Fruit fly (Drosophila melanogaster): ENCODE measurements around the gene CG7668.

Gene CG7668

DNA sequence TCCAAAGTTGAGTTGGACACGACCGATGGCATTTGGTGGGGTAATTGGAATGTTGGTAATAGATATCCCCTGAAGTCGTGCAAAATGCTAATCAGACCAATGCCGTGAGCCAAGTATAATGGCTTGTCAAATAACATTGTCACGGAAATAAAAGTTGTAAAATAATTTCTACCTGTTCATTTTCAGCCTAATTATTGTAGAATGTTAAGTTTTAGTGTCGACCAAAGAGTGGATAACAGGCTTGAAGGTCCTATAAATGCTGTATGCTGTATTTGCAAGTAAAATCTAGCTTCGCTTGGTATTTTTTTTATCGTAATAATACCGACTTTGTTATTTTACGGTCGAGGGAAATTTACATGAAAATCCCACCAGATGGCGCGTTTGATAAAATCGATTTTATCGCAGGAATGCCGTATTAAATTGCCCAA lies 1.9 kb downstream of the CG7668 start (continued):
- TF ChIP-seq CG15011 (GFP tag; optimal IDR thresholded peaks at IDR 0.05) (no peak), ind (GFP tag; optimal IDR thresholded peaks at IDR 0.05) (no peak), Rfx (GFP tag; IDR thresholded peaks at IDR 0.05) (no peak), tx (GFP tag; optimal IDR thresholded peaks at IDR 0.05) (no peak), sob (GFP tag; IDR thresholded peaks at IDR 0.05) (no peak), br (optimal IDR thresholded peaks at IDR 0.05) (no peak), CG2199 (GFP tag; IDR thresholded peaks at IDR 0.05) (no peak)

DNA sequence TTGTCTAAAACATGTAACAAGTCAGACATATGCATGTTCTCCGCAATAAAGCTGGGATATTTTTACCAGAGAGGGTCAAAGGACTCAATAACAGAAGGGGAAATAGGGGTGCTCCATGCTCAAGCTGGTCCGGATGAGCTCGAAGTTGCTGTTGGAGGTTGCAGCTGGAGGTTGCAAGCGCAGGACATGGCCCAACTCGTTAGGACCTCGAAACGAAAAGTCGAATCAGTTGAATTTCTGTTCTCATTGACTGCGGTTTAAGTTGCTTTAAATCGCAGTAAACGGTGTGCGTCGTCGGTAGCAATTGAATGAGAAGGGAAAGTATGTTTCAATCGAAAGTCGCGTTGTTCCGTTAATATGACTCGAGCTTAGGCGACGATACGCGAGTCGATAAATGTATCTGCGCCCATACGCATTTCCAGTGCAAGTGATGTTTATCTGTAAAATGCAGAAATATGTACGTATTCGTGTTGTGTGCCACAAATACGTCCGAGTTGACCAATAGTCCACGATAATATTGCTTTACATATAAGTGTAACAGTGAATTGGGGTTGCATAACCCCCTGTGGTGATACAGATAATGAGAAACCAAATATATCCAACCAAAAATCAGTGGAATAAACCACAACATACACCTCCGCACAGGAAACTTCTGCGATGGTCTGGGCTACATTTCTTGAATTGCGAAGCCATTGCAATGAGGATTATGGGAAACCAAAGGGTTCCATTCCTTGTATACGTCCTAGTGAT lies 2.7 kb downstream of the CG7668 start, which contains the start of gene kug:
Gene kug, plus strand, starts transcription at position 269 of the 750 bp plus-strand sequence.
- TF ChIP-seq bbx (GFP tag; IDR thresholded peaks at IDR 0.05; ENCODE audit: partially characterized antibody) (0 out of 2 replicates have a peak, but pooled peaks have one; percentile 31), org-1 (GFP tag; optimal IDR thresholded peaks at IDR 0.05) (no peak), nerfin-2 (GFP tag; IDR thresholded peaks at IDR 0.05; ENCODE audit: partially characterized antibody) (0 out of 2 replicates have a peak, but pooled peaks have one; percentile 39), CG15479 (GFP tag; optimal IDR thresholded peaks at IDR 0.05) (no peak), sens (GFP tag) (no peak), zfh1 (GFP tag; IDR thresholded peaks at IDR 0.05) (0 out of 3 replicates have a peak, but pooled peaks have one; percentile 3), zfh2 (GFP tag; optimal IDR thresholded peaks at IDR 0.05) (no peak), slbo (GFP tag; IDR thresholded peaks at IDR 0.05) (no peak), Med (GFP tag) (peak; percentile 59), Pdp1 (GFP tag; optimal IDR thresholded peaks at IDR 0.05) (peak in 1 of 2 experiments; percentile 46), Trl (optimal IDR thresholded peaks at IDR 0.05) (no peak), Trl (GFP tag; optimal IDR thresholded peaks at IDR 0.05) (no peak), sob (GFP tag; IDR thresholded peaks at IDR 0.05) (no peak), Side (GFP tag; optimal IDR thresholded peaks at IDR 0.05) (no peak), CG6791 (GFP tag; IDR thresholded peaks at IDR 0.05; ENCODE audit: partially characterized antibody) (0 out of 3 replicates have a peak, but pooled peaks have one; percentile 27), eve (GFP tag; optimal IDR thresholded peaks at IDR 0.05) (peak in 1 of 2 experiments; percentile 69), twi (tag; optimal IDR thresholded peaks at IDR 0.05) (no peak), Elba2 (GFP tag; optimal IDR thresholded peaks at IDR 0.05) (no peak), mirr (GFP tag; optimal IDR thresholded peaks at IDR 0.05) (peak; percentile 1), tgo (GFP tag; IDR thresholded peaks at IDR 0.05) (no peak), dmrt99B (tag; optimal IDR thresholded peaks at IDR 0.05) (no peak), Oaz (GFP tag; IDR thresholded peaks at IDR 0.05) (no peak), bab2 (GFP tag; optimal IDR thresholded peaks at IDR 0.05) (no peak), Adf1 (GFP tag; IDR thresholded peaks at IDR 0.05) (no peak), z (GFP tag; IDR thresholded peaks at IDR 0.05) (0 out of 3 replicates have a peak, but pooled peaks have one; percentile 33), D (optimal IDR thresholded peaks at IDR 0.05) (peak; percentile 46), D (GFP tag; optimal IDR thresholded peaks at IDR 0.05) (no peak), CG4854 (GFP tag; optimal IDR thresholded peaks at IDR 0.05) (no peak), CG7928 (GFP tag; optimal IDR thresholded peaks at IDR 0.05) (no peak), esg (GFP tag; conservative IDR thresholded peaks at IDR 0.05) (no peak), Hr78 (GFP tag; optimal IDR thresholded peaks at IDR 0.05) (no peak), dysf (GFP tag; IDR thresholded peaks at IDR 0.05) (no peak; the same call in 2 of the 3 replicates), Jarid2 (GFP tag; optimal IDR thresholded peaks at IDR 0.05) (peak; percentile 24), tna (GFP tag; IDR thresholded peaks at IDR 0.05; ENCODE audit: partially characterized antibody) (no peak), stc (GFP tag; IDR thresholded peaks at IDR 0.05) (no peak), vnd (GFP tag; IDR thresholded peaks at IDR 0.05; ENCODE audit: partially characterized antibody) (0 out of 3 replicates have a peak, but pooled peaks have one; percentile 18), Blimp-1 (GFP tag; optimal IDR thresholded peaks at IDR 0.05) (no peak), CG15601 (tag; optimal IDR thresholded peaks at IDR 0.05) (peak; percentile 96), Tbp (GFP tag; optimal IDR thresholded peaks at IDR 0.05) (no peak), Dbx (GFP tag; IDR thresholded peaks at IDR 0.05) (no peak), her (GFP tag; optimal IDR thresholded peaks at IDR 0.05) (no peak), kni (GFP tag; optimal IDR thresholded peaks at IDR 0.05) (no peak), chif (GFP tag; optimal IDR thresholded peaks at IDR 0.05) (no peak)
